Fruit fly (Drosophila melanogaster): ENCODE measurements around the gene Alp12.
A peak's percentile ranks its signal among the peaks of the same experiment; 100 is the strongest.

The Alp12 gene

dm6 chr2L:19416602-19417497 is 7.0 kb upstream of the Alp12 start, which contains the start of gene Lectin-galC1 (continued):
- TF ChIP-seq bbx (GFP tag; IDR thresholded peaks at IDR 0.05; ENCODE audit: partially characterized antibody) (no peak), lab (GFP tag; optimal IDR thresholded peaks at IDR 0.05) (peak; percentile 83), Xrp1 (GFP tag; IDR thresholded peaks at IDR 0.05) (peak; percentile 92), p53 (GFP tag; optimal IDR thresholded peaks at IDR 0.05) (peak; percentile 87), H15 (GFP tag; IDR thresholded peaks at IDR 0.05) (peak; percentile 76), CG12155 (GFP tag; optimal IDR thresholded peaks at IDR 0.05) (peak; percentile 82), Chrac-16 (GFP tag; optimal IDR thresholded peaks at IDR 0.05) (peak; percentile 88), Myb (GFP tag; optimal IDR thresholded peaks at IDR 0.05) (peak; percentile 69), CG14050 (GFP tag; IDR thresholded peaks at IDR 0.05) (peak; percentile 77), odd (GFP tag; optimal IDR thresholded peaks at IDR 0.05) (peak; percentile 84), CG3726 (GFP tag; IDR thresholded peaks at IDR 0.05) (0 out of 3 replicates have a peak, but pooled peaks have one; percentile 81), CkIIα-i1 (GFP tag; IDR thresholded peaks at IDR 0.05) (no peak), CG14710 (tag; optimal IDR thresholded peaks at IDR 0.05) (peak; percentile 85), CG15269 (tag; optimal IDR thresholded peaks at IDR 0.05) (peak; percentile 90), CG34224 (GFP tag; IDR thresholded peaks at IDR 0.05; ENCODE audit: partially characterized antibody) (no peak), CG32532 (GFP tag; IDR thresholded peaks at IDR 0.05) (peak; percentile 74), CG1233 (GFP tag; optimal IDR thresholded peaks at IDR 0.05) (peak; percentile 85), gce (GFP tag; IDR thresholded peaks at IDR 0.05) (peak; percentile 72; the same call in 2 of the 3 replicates), GATAe (GFP tag; conservative IDR thresholded peaks at IDR 0.05) (no peak), CG7745 (tag; optimal IDR thresholded peaks at IDR 0.05) (peak; percentile 57), CG10267 (tag; optimal IDR thresholded peaks at IDR 0.05) (peak; percentile 80), CG9797 (GFP tag; optimal IDR thresholded peaks at IDR 0.05) (no peak), CG12942 (GFP tag; optimal IDR thresholded peaks at IDR 0.05) (peak; percentile 82), CG7786 (GFP tag; optimal IDR thresholded peaks at IDR 0.05) (peak; percentile 74), Nf-YA (GFP tag; IDR thresholded peaks at IDR 0.05) (peak; percentile 46), mam (GFP tag; optimal IDR thresholded peaks at IDR 0.05) (peak; percentile 70), CG2120 (GFP tag; optimal IDR thresholded peaks at IDR 0.05) (peak; percentile 58), phol (tag; optimal IDR thresholded peaks at IDR 0.05) (peak; percentile 88), HLHmδ (GFP tag; optimal IDR thresholded peaks at IDR 0.05) (no peak), CG11695 (GFP tag; IDR thresholded peaks at IDR 0.05) (peak; percentile 82), CG34376 (GFP tag; optimal IDR thresholded peaks at IDR 0.05) (no peak), CG43689 (GFP tag; IDR thresholded peaks at IDR 0.05) (peak; percentile 58), Jarid2 (GFP tag; optimal IDR thresholded peaks at IDR 0.05) (peak; percentile 54), Dip3 (GFP tag; optimal IDR thresholded peaks at IDR 0.05) (peak; percentile 40), amos (GFP tag; IDR thresholded peaks at IDR 0.05; ENCODE audit: partially characterized antibody) (no peak), CG15073 (GFP tag; optimal IDR thresholded peaks at IDR 0.05) (peak; percentile 56), bsh (GFP tag; optimal IDR thresholded peaks at IDR 0.05) (peak in 1 of 2 experiments; percentile 93), CG7556 (GFP tag; optimal IDR thresholded peaks at IDR 0.05) (peak; percentile 80), Sin3A (optimal IDR thresholded peaks at IDR 0.05) (no peak), CG1529 (GFP tag; optimal IDR thresholded peaks at IDR 0.05) (peak; percentile 86), CG18619 (GFP tag; optimal IDR thresholded peaks at IDR 0.05) (peak; percentile 84), az2 (GFP tag; optimal IDR thresholded peaks at IDR 0.05) (peak; percentile 91), dati (GFP tag; IDR thresholded peaks at IDR 0.05) (peak; percentile 47), eyg (GFP tag; optimal IDR thresholded peaks at IDR 0.05) (peak; percentile 73), Bdp1 (GFP tag; optimal IDR thresholded peaks at IDR 0.05) (peak; percentile 76), vvl (GFP tag; IDR thresholded peaks at IDR 0.05) (peak; percentile 92), CG12236 (GFP tag; optimal IDR thresholded peaks at IDR 0.05) (peak; percentile 86), CG11398 (GFP tag; optimal IDR thresholded peaks at IDR 0.05) (peak; percentile 83), sens-2 (GFP tag; IDR thresholded peaks at IDR 0.05) (peak; percentile 78)

All from whole organism, embryonic.